Fruit fly (Drosophila melanogaster) whole organism, prepupa: Measurements from ENCODE around the gene trus.
A peak's percentile ranks its signal among the peaks of the same experiment; 100 is the strongest.
"Not testable (repeated sequence)": the region's sequence is repeated elsewhere in the genome, so short reads cannot be mapped to it uniquely, and the experiment has no call there.

Source experiments
- Blimp-1 ChIP-seq: fragments of 200-800 bp; sonication (Bioruptor generic); optimal IDR thresholded peaks from 3 replicates; lab custom pipeline; 2017; ENCODE audit warnings: missing biosample characterization, missing genetic modification characterization, mild to moderate bottlenecking, moderate library complexity, missing genetic modification reagents
- CG11902 ChIP-seq: fragments of 200-800 bp; sonication (Bioruptor generic); optimal IDR thresholded peaks from 3 replicates; lab custom pipeline; 2016; ENCODE audit warnings: missing biosample characterization, missing genetic modification characterization
- CG15336 ChIP-seq: fragments of 200-800 bp; sonication (Bioruptor generic); IDR thresholded peaks from 2 replicates; pipeline ENCODE4 v1.3.6; 2022; ENCODE audit warnings: missing biosample characterization, missing genetic modification characterization
- CG1621 ChIP-seq: fragments of 200-800 bp; sonication (Bioruptor generic); optimal IDR thresholded peaks from 3 replicates; lab custom pipeline; 2018; ENCODE audit warnings: missing biosample characterization, mild to moderate bottlenecking, missing genetic modification characterization
- CG16779 ChIP-seq: fragments of 200-800 bp; sonication (Bioruptor generic); optimal IDR thresholded peaks from 3 replicates; lab custom pipeline; 2017; ENCODE audit warnings: missing biosample characterization, mild to moderate bottlenecking, missing genetic modification characterization
- CG31627 ChIP-seq: fragments of 200-800 bp; sonication (Bioruptor generic); optimal IDR thresholded peaks from 3 replicates; lab custom pipeline; 2016; ENCODE audit warnings: missing biosample characterization, missing genetic modification characterization
- CG32006 ChIP-seq: fragments of 200-800 bp; sonication (Bioruptor generic); optimal IDR thresholded peaks from 3 replicates; lab custom pipeline; 2017; ENCODE audit warnings: missing biosample characterization, mild to moderate bottlenecking, missing genetic modification characterization
- CG4318 ChIP-seq: fragments of 200-800 bp; sonication (Bioruptor generic); optimal IDR thresholded peaks from 3 replicates; lab custom pipeline; 2017; ENCODE audit warnings: missing biosample characterization, mild to moderate bottlenecking, missing genetic modification characterization
- CG6854 ChIP-seq: fragments of 200-800 bp; sonication (Bioruptor generic); optimal IDR thresholded peaks from 2 replicates; lab custom pipeline; 2017; ENCODE audit warnings: missing biosample characterization, mild to moderate bottlenecking, missing genetic modification characterization
- CG8119 ChIP-seq: fragments of 200-800 bp; sonication (Bioruptor generic); IDR thresholded peaks from 3 replicates; pipeline ENCODE4 v1.3.6; 2022; ENCODE audit warnings: missing biosample characterization, missing genetic modification characterization
- Eip75B ChIP-seq: fragments of 200-800 bp; sonication (Bioruptor generic); optimal IDR thresholded peaks from 3 replicates; lab custom pipeline; 2016; ENCODE audit warnings: missing biosample characterization, missing genetic modification characterization
- Eip78C ChIP-seq: fragments of 200-800 bp; sonication (Bioruptor generic); peaks from one replicate; lab custom pipeline; 2016; ENCODE audit warnings: missing biosample characterization, missing genetic modification characterization
- Eip93F ChIP-seq: fragments of 200-800 bp; sonication (Bioruptor generic); optimal IDR thresholded peaks from 2 replicates; lab custom pipeline; 2016; ENCODE audit warnings: missing biosample characterization, mild to moderate bottlenecking, missing genetic modification characterization
- Gug ChIP-seq: fragments of 200-800 bp; sonication (Bioruptor generic); IDR thresholded peaks from 2 replicates; pipeline ENCODE4 v1.3.6; 2022; ENCODE audit warnings: missing biosample characterization, missing genetic modification characterization
- Hr38 ChIP-seq: sonication (Bioruptor generic); optimal IDR thresholded peaks from 2 replicates; lab custom pipeline; 2016; ENCODE audit warnings: missing biosample characterization, missing genetic modification characterization
- Hr39 ChIP-seq: fragments of 200-800 bp; sonication (Bioruptor generic); optimal IDR thresholded peaks from 2 replicates; lab custom pipeline; 2016; ENCODE audit warnings: missing biosample characterization, missing genetic modification characterization
- Met ChIP-seq: fragments of 200-800 bp; sonication (Bioruptor generic); optimal IDR thresholded peaks from 3 replicates; lab custom pipeline; 2016; ENCODE audit warnings: missing biosample characterization, missing genetic modification characterization
- OdsH ChIP-seq: fragments of 200-800 bp; sonication (Bioruptor generic); optimal IDR thresholded peaks from 3 replicates; lab custom pipeline; 2016; ENCODE audit warnings: missing biosample characterization, missing genetic modification characterization
- Smox ChIP-seq: fragments of 200-800 bp; sonication (Bioruptor generic); optimal IDR thresholded peaks from 3 replicates; lab custom pipeline; 2016; ENCODE audit warnings: missing biosample characterization, missing genetic modification characterization
- Sox102F ChIP-seq: fragments of 200-800 bp; sonication (Bioruptor generic); optimal IDR thresholded peaks from 2 replicates; lab custom pipeline; 2016; ENCODE audit warnings: missing biosample characterization, mild to moderate bottlenecking, missing genetic modification characterization
- Sox14 ChIP-seq: fragments of 200-800 bp; sonication (Bioruptor generic); optimal IDR thresholded peaks from 3 replicates; lab custom pipeline; 2016; ENCODE audit warnings: missing biosample characterization, missing genetic modification characterization
- Sox15 ChIP-seq: fragments of 200-800 bp; sonication (Bioruptor generic); optimal IDR thresholded peaks from 3 replicates; lab custom pipeline; 2016; ENCODE audit warnings: missing biosample characterization, missing genetic modification characterization
- achi ChIP-seq: fragments of 200-800 bp; sonication (Bioruptor generic); optimal IDR thresholded peaks from 3 replicates; lab custom pipeline; 2016; ENCODE audit warnings: missing biosample characterization, missing genetic modification characterization
- acj6 ChIP-seq: fragments of 200-800 bp; sonication (Bioruptor generic); optimal IDR thresholded peaks from 3 replicates; lab custom pipeline; 2016; ENCODE audit warnings: missing biosample characterization, missing genetic modification characterization
- cyc ChIP-seq: fragments of 200-800 bp; sonication (Bioruptor generic); optimal IDR thresholded peaks from 3 replicates; lab custom pipeline; 2016; ENCODE audit warnings: missing biosample characterization, missing genetic modification characterization
- dac ChIP-seq: fragments of 200-800 bp; sonication (Bioruptor generic); optimal IDR thresholded peaks from 2 replicates; lab custom pipeline; 2017; ENCODE audit warnings: missing biosample characterization, mild to moderate bottlenecking, missing genetic modification characterization
- dsx ChIP-seq: fragments of 200-800 bp; optimal IDR thresholded peaks from 3 replicates; lab custom pipeline; 2019; ENCODE audit warnings: missing biosample characterization, mild to moderate bottlenecking, missing genetic modification characterization, moderate library complexity; ENCODE audit not compliant: poor library complexity, severe bottlenecking
- eg ChIP-seq: fragments of 200-800 bp; sonication (Bioruptor generic); IDR thresholded peaks from 3 replicates; pipeline ENCODE4 v1.3.6; 2022; ENCODE audit warnings: missing biosample characterization, missing genetic modification characterization
- esn ChIP-seq: fragments of 200-800 bp; sonication (Bioruptor generic); optimal IDR thresholded peaks from 2 replicates; lab custom pipeline; 2016; ENCODE audit warnings: missing biosample characterization, mild to moderate bottlenecking, missing genetic modification characterization, moderate library complexity
- fkh ChIP-seq: fragments of 200-800 bp; sonication (Bioruptor generic); optimal IDR thresholded peaks from 3 replicates; lab custom pipeline; 2017; ENCODE audit warnings: missing biosample characterization, mild to moderate bottlenecking, missing genetic modification characterization, moderate library complexity
- lz ChIP-seq: fragments of 200-800 bp; sonication (Bioruptor generic); optimal IDR thresholded peaks from 3 replicates; lab custom pipeline; 2016; ENCODE audit warnings: missing biosample characterization, missing genetic modification characterization
- net ChIP-seq: fragments of 200-800 bp; sonication (Bioruptor generic); optimal IDR thresholded peaks from 3 replicates; lab custom pipeline; 2016; ENCODE audit warnings: missing biosample characterization, missing genetic modification characterization
- svp ChIP-seq: fragments of 200-800 bp; sonication (Bioruptor generic); peaks from one replicate; lab custom pipeline; 2016; ENCODE audit warnings: missing biosample characterization, missing genetic modification characterization

The trus gene

DNA sequence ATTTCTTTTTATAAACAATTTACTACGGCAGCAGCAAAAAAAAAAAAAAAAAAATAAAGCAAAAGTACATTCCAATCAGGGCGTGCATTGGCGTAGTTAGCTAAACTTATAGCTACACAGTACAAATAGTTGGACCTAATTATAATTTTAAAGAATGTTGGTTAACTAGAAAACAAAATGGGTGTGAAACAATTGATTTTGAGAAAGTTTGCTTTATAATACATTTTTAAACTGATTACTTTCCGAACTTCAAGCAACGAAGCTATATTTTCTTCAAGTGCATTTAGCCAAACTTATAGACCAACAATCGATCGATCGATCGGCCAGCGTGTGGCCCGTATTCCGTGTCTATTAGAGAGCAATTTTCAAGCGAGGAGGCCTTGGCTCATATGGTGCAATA lies 5.0 kb upstream of the trus start (continued):
- peak; percentile 5 for TF ChIP-seq CG31627 (GFP tag; lab: Kevin White, UChicago)
- TF ChIP-seq Met (GFP tag; lab: Kevin White, UChicago) = no peak
- no peak for TF ChIP-seq CG16779 (tag; lab: Kevin White, UChicago)
- no peak for TF ChIP-seq achi (GFP tag; lab: Kevin White, UChicago)
- TF ChIP-seq Gug (GFP tag; lab: Robert Waterston, UW) = peak; percentile 32; the same call in 1 of the 2 replicates
- no peak for TF ChIP-seq CG6854 (GFP tag; lab: Kevin White, UChicago)
- TF ChIP-seq Sox102F (GFP tag; lab: Kevin White, UChicago) = no peak
- TF ChIP-seq CG8119 (GFP tag; lab: Robert Waterston, UW) = peak; percentile 53; the same call in 2 of the 3 replicates
- TF ChIP-seq Hr38 (GFP tag; lab: Kevin White, UChicago) = no peak
- TF ChIP-seq Eip93F (GFP tag; lab: Kevin White, UChicago) = no peak
- no peak for TF ChIP-seq Smox (GFP tag; lab: Kevin White, UChicago)
- peak; percentile 30 for TF ChIP-seq net (GFP tag; lab: Kevin White, UChicago)
- TF ChIP-seq, all 60 proteins: peak for 21

DNA sequence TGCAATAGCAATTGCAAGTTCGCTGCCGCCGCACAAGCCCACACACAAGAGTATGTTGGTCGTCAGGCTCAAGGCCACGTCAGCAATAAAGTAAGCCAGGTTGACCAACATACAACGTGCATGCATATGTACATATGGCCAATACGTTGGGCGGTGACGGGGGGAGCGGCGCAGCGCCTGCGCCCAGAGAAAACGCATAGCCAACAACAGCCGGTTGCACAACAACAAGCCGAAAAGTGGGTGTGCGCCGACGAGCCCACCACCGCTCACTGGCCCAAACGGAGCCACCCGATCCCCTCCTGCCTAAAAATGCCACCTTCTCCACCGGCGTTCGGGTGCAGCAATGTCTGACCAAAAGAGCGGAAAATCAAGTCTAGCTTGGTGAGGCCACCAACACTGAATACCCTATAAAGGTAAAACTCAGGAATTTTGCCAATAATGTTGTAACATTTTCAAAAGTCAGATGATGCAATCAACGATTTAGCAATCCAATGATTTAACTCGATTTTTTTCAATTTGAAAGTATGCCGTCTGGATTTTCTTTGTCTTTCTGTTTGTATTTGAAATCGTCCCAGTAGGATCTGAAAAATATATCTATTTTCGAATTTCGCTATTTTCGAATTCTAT lies 4.4 kb upstream of the trus start, which contains the start of gene CG5509:
CG5509 (plus strand) TSS at position 577 of the 627 bp plus-strand sequence.
- TF ChIP-seq dsx (GFP tag; lab: Kevin White, UChicago) = peak; percentile 28
- peak; percentile 52; the same call in 2 of the 3 replicates for TF ChIP-seq eg (GFP tag; lab: Robert Waterston, UW)
- no peak for TF ChIP-seq CG11902 (GFP tag; lab: Kevin White, UChicago)
- TF ChIP-seq Met (GFP tag; lab: Kevin White, UChicago) = no peak
- peak; percentile 29; the same call in 1 of the 2 replicates for TF ChIP-seq CG15336 (GFP tag; lab: Robert Waterston, UW)
- peak; percentile 22 for TF ChIP-seq Eip78C (GFP tag; lab: Kevin White, UChicago)

DNA sequence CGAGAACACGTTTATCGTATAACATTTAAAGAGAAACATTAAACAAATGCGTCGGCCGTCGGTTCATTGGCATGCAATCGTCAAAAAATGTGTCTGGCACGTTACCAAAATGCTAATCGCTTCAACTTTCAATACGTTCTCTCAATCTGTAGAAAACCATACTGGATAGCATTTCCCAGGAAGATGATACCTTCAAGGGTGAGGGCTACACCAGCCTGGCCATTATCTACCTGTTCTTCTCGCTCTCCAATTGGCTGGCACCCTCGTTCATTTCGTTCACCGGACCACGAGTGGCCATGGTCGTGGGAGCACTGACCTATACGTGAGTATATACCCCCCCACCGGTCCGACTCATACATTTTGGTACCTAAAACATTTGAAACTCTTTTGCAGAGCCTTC lies 1.9 kb upstream of the trus start:
- TF ChIP-seq Sox15 (GFP tag; lab: Kevin White, UChicago) (no peak), CG4318 (no peak), OdsH (GFP tag; lab: Kevin White, UChicago) (no peak), Hr38 (GFP tag; lab: Kevin White, UChicago) (no peak), acj6 (no peak)

DNA sequence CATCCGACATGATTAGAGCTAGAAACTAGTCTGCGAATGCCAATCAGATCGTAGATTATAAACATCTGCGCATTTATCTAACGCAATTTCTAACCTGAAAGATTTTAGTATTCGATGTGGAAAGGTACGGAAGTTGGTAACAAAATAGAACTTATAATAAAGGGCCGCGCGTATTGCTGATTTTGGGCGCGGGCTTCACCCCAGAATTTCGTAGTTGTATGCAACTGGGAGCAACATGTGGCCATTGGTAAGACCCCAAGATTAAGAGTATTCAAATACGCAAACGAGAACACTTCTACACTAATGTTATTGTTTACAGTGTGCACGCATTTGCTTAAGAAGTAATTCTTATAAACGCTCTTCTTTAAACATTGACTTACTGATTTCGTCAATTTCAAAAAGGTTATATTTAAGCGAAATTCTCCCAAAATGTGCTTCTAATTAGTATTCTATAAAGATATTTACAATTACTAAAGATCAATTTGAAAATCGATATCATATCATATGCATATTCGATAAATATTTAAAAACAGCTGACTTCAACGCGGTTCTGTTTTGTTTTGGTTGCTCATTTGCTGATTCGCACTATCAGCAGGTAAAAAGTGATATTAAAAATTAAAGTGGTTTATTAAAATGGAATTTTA lies 3.6 kb downstream of the trus start, which contains the start of the genes CG5961 and Polr3C:
CG5961 (minus strand) TSS at position 416 of the 644 bp plus-strand sequence.
Polr3C (plus strand) TSS at position 536 of the 644 bp plus-strand sequence.
- TF ChIP-seq dac (GFP tag; lab: Kevin White, UChicago) (no peak), svp (no peak), cyc (no peak), achi (GFP tag; lab: Kevin White, UChicago) (no peak), Eip78C (GFP tag; lab: Kevin White, UChicago) (peak; percentile 13), CG4318 (no peak), CG32006 (GFP tag; lab: Kevin White, UChicago) (no peak), fkh (peak; percentile 91), esn (GFP tag; lab: Kevin White, UChicago) (peak; percentile 19), CG1621 (tag; lab: Kevin White, UChicago) (no peak), lz (no peak), Blimp-1 (GFP tag; lab: Kevin White, UChicago) (no peak), Sox14 (GFP tag; lab: Kevin White, UChicago) (no peak), Hr39 (GFP tag; lab: Kevin White, UChicago) (no peak)

DNA sequence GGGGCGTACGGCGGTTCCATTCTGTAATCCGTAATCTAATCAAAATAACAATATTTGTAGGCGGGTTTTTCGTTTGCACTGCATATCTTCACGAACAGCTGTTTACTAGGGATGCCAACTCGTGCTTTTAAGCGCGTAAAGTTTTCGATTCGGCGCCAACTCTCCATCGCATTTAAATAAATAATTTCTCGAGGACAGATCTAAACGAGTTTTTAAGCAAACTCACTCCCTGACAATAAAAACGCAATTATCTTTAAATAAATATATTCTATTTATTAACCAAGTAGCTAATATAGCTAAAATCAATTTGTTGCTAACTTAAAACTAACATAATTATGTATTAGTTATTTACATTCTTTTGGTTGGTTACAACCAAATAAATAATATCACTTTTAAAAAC lies 8.8 kb downstream of the trus start, which contains the start of gene CG5608:
CG5608 (minus strand) TSS at position 101 of the 400 bp plus-strand sequence.
- not testable (repeated sequence) for TF ChIP-seq Eip75B (GFP tag; lab: Kevin White, UChicago); Gug (GFP tag; lab: Robert Waterston, UW); Sox14 (GFP tag; lab: Kevin White, UChicago)
- TF ChIP-seq, all 60 proteins: peak for 0; not testable (repeated sequence) for 60
